Worm (Caenorhabditis elegans): ENCODE results near the gene ZC477.7.

DNA sequence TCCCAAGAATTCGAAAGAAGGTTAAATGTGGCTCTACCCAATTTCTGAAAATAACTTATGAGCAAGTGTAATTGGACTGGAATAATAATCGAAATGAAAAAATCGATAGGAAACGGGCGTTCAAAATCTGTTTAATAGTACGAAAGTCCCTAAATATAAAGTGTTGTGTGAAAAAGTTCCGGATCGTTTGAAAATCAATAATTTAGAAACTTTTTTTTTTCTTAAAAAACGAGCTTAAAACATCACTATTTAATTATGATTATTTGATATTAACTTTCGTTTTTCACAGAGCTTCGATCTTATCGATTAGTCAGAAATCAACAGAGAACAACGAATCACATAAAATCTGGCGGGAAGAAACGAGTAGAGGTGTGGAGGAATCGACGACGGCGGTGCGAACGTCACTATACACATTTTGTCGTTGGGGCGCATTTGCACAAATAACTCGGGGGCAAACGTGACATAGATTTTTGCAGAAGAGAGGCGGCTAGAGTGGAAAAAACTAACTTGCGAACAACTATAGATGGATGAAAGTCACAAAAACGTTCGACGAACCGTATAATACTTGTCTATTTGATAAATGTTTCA is 33.5 kb upstream of the ZC477.7 start, which contains the start of gene hecd-1:
- TF ChIP-seq F13C5.2 (tag; optimal IDR thresholded peaks at IDR 0.05): no peak
- no peak for TF ChIP-seq scrt-1 (GFP tag; IDR thresholded peaks at IDR 0.05)
- no peak for TF ChIP-seq ama-1 (optimal IDR thresholded peaks at IDR 0.05)
- no peak for TF ChIP-seq tbx-37 (GFP tag; conservative IDR thresholded peaks at IDR 0.05)
- TF ChIP-seq hmg-4 (GFP tag; optimal IDR thresholded peaks at IDR 0.05): no peak
- TF ChIP-seq ceh-36 (tag; optimal IDR thresholded peaks at IDR 0.05): no peak
- TF ChIP-seq pes-1 (GFP tag; IDR thresholded peaks at IDR 0.05): no peak
- TF ChIP-seq aly-1 (tag; optimal IDR thresholded peaks at IDR 0.05): no peak
- no peak for TF ChIP-seq hnd-1 (tag; optimal IDR thresholded peaks at IDR 0.05)
- TF ChIP-seq hmbx-1 (tag; optimal IDR thresholded peaks at IDR 0.05): no peak
- no peak for TF ChIP-seq ceh-13 (GFP tag; optimal IDR thresholded peaks at IDR 0.05)
- no peak for TF ChIP-seq flt-1 (GFP tag; IDR thresholded peaks at IDR 0.05)

Measured in whole organism, early embryonic.